Fruit fly (Drosophila melanogaster) whole organism, embryonic: ENCODE data around the gene zf30C.
A peak's percentile ranks its signal among the peaks of the same experiment; 100 is the strongest.

ENCODE experiments used
- Ada2b ChIP-seq: fragments of 200-800 bp; sonication (Bioruptor generic); IDR thresholded peaks from 2 replicates; pipeline ENCODE4 v1.3.6; 2022; ENCODE audit warnings: missing biosample characterization, missing genetic modification characterization
- Awh ChIP-seq: fragments of 200-800 bp; sonication (Bioruptor generic); IDR thresholded peaks from 2 replicates; pipeline ENCODE4, ENCODE4 v1.3.6; 2022; ENCODE audit warnings: missing biosample characterization, missing genetic modification characterization
- Bdp1 ChIP-seq: fragments of 200-800 bp; sonication (Bioruptor generic); optimal IDR thresholded peaks from 3 replicates; lab custom pipeline; 2016; ENCODE audit warnings: missing biosample characterization, missing genetic modification characterization
- CG1024 ChIP-seq: fragments of 200-800 bp; sonication (Bioruptor generic); IDR thresholded peaks from 2 replicates; pipeline ENCODE4 v1.3.6; 2022; ENCODE audit warnings: missing biosample characterization, missing genetic modification characterization
- CG10274 ChIP-seq: fragments of 200-800 bp; sonication (Bioruptor generic); optimal IDR thresholded peaks from 3 replicates; lab custom pipeline; 2017; ENCODE audit warnings: missing biosample characterization, mild to moderate bottlenecking, missing genetic modification characterization
- CG10654 ChIP-seq: fragments of 200-800 bp; sonication (Bioruptor generic); optimal IDR thresholded peaks from 2 replicates; lab custom pipeline; 2016; ENCODE audit warnings: missing biosample characterization, missing genetic modification characterization
- CG12219 ChIP-seq: fragments of 200-800 bp; sonication (Bioruptor generic); optimal IDR thresholded peaks from 3 replicates; lab custom pipeline; 2018; ENCODE audit warnings: missing biosample characterization, mild to moderate bottlenecking, missing genetic modification characterization
- CG15011 ChIP-seq: fragments of 200-800 bp; sonication (Bioruptor generic); optimal IDR thresholded peaks from 3 replicates; lab custom pipeline; 2018; ENCODE audit warnings: missing biosample characterization, mild to moderate bottlenecking, missing genetic modification characterization
- CG15696 ChIP-seq: fragments of 200-800 bp; sonication (Bioruptor generic); optimal IDR thresholded peaks from 2 replicates; lab custom pipeline; 2019; ENCODE audit warnings: missing biosample characterization, mild to moderate bottlenecking, missing genetic modification characterization, moderate library complexity
- CG17359 ChIP-seq: fragments of 200-800 bp; sonication (Bioruptor generic); optimal IDR thresholded peaks from 3 replicates; lab custom pipeline; 2018; ENCODE audit warnings: missing biosample characterization, mild to moderate bottlenecking, missing genetic modification characterization, moderate library complexity
- CG17568 ChIP-seq: fragments of 200-800 bp; sonication (Bioruptor generic); optimal IDR thresholded peaks from 2 replicates; lab custom pipeline; 2018; ENCODE audit warnings: missing biosample characterization, mild to moderate bottlenecking, missing genetic modification characterization, moderate library complexity
- CG18262 ChIP-seq: fragments of 200-800 bp; optimal IDR thresholded peaks from 3 replicates; lab custom pipeline; 2019; ENCODE audit warnings: missing biosample characterization, mild to moderate bottlenecking, missing genetic modification characterization, moderate library complexity
- CG32772 ChIP-seq: fragments of 200-800 bp; sonication (Bioruptor generic); IDR thresholded peaks from 2 replicates; pipeline ENCODE4 v1.3.6; 2022; ENCODE audit warnings: missing biosample characterization, missing genetic modification characterization
- CG33213 ChIP-seq: fragments of 200-800 bp; sonication (Bioruptor generic); optimal IDR thresholded peaks from 3 replicates; lab custom pipeline; 2016; ENCODE audit warnings: missing biosample characterization, missing genetic modification characterization
- CG34422 ChIP-seq: fragments of 200-800 bp; sonication (Bioruptor generic); IDR thresholded peaks from 3 replicates; pipeline ENCODE4 v1.3.6; 2022; ENCODE audit warnings: missing biosample characterization, missing genetic modification characterization
- CG6272 ChIP-seq: fragments of 200-800 bp; sonication (Bioruptor generic); IDR thresholded peaks from 2 replicates; pipeline ENCODE4 v1.3.6; 2022; ENCODE audit warnings: missing biosample characterization, missing genetic modification characterization
- CG6854 ChIP-seq: fragments of 200-800 bp; sonication (Bioruptor generic); optimal IDR thresholded peaks from 3 replicates; lab custom pipeline; 2017; ENCODE audit warnings: missing biosample characterization, mild to moderate bottlenecking, missing genetic modification characterization
- CG9797 ChIP-seq: fragments of 200-800 bp; sonication (Bioruptor generic); optimal IDR thresholded peaks from 3 replicates; lab custom pipeline; 2018; ENCODE audit warnings: missing biosample characterization, mild to moderate bottlenecking, missing genetic modification characterization
- Dip3 ChIP-seq: fragments of 200-800 bp; sonication (Bioruptor generic); optimal IDR thresholded peaks from 3 replicates; lab custom pipeline; 2016; ENCODE audit warnings: missing biosample characterization, missing genetic modification characterization
- Eip74EF ChIP-seq, 2 experiments: fragments of 200-800 bp in 1 of 2; fragments of >200 bp in 1 of 2; sonication (Bioruptor generic) in 1 of 2; optimal IDR thresholded peaks; 2 replicates each; lab custom pipeline; 2017 to 2019; ENCODE audit warnings: missing biosample characterization in 2 of 2, missing genetic modification characterization in 2 of 2, mild to moderate bottlenecking in 1 of 2, moderate library complexity in 1 of 2
- Gsc ChIP-seq: fragments of 200-800 bp; sonication (Bioruptor generic); IDR thresholded peaks from 2 replicates; pipeline ENCODE4 v1.3.6; 2022; ENCODE audit warnings: missing biosample characterization, missing genetic modification characterization
- Gug ChIP-seq: fragments of 200-800 bp; sonication (Bioruptor generic); IDR thresholded peaks from 4 replicates; pipeline ENCODE4 v1.3.6; 2022; ENCODE audit warnings: missing biosample characterization, missing genetic modification characterization
- Hey ChIP-seq: fragments of 200-800 bp; sonication (Bioruptor generic); optimal IDR thresholded peaks from 3 replicates; lab custom pipeline; 2018; ENCODE audit warnings: missing biosample characterization, mild to moderate bottlenecking, missing genetic modification characterization
- HmgD ChIP-seq: fragments of 200-800 bp; sonication (Bioruptor generic); optimal IDR thresholded peaks from 3 replicates; lab custom pipeline; 2016; ENCODE audit warnings: missing biosample characterization, missing genetic modification characterization
- Hmx ChIP-seq: fragments of 200-800 bp; sonication (Bioruptor generic); optimal IDR thresholded peaks from 2 replicates; lab custom pipeline; 2016; ENCODE audit warnings: missing biosample characterization, missing genetic modification characterization
- Hr3 ChIP-seq: fragments of 200-800 bp; sonication (Bioruptor generic); optimal IDR thresholded peaks from 3 replicates; lab custom pipeline; 2016; ENCODE audit warnings: missing biosample characterization, missing genetic modification characterization
- Hr78 ChIP-seq, 2 experiments: fragments of 200-800 bp in 1 of 2; fragments of >200 bp in 1 of 2; sonication (Bioruptor generic) in 1 of 2; optimal IDR thresholded peaks; 2 replicates each; lab custom pipeline; 2017 to 2019; ENCODE audit warnings: missing biosample characterization in 2 of 2, missing genetic modification characterization in 2 of 2, mild to moderate bottlenecking in 1 of 2, moderate library complexity in 1 of 2
- Nf-YC ChIP-seq: fragments of 200-800 bp; optimal IDR thresholded peaks from 3 replicates; lab custom pipeline; 2019; ENCODE audit warnings: missing biosample characterization, mild to moderate bottlenecking, missing genetic modification characterization, moderate library complexity
- Sox102F ChIP-seq: fragments of 200-800 bp; sonication (Bioruptor generic); optimal IDR thresholded peaks from 2 replicates; lab custom pipeline; 2018; ENCODE audit warnings: missing biosample characterization, mild to moderate bottlenecking, missing genetic modification characterization, moderate library complexity
- Sry-δ ChIP-seq: fragments of 200-800 bp; sonication (Bioruptor generic); optimal IDR thresholded peaks from 2 replicates; lab custom pipeline; 2016; ENCODE audit warnings: missing biosample characterization, missing genetic modification characterization
- Tbp ChIP-seq: fragments of >200 bp; optimal IDR thresholded peaks from 2 replicates; lab custom pipeline; 2018; ENCODE audit warnings: missing biosample characterization, missing genetic modification characterization
- ab ChIP-seq: fragments of 200-800 bp; sonication (Bioruptor generic); optimal IDR thresholded peaks from 2 replicates; lab custom pipeline; 2016; ENCODE audit warnings: missing biosample characterization, missing genetic modification characterization
- bsh ChIP-seq, 2 experiments: fragments of 200-800 bp; sonication (Bioruptor generic); optimal IDR thresholded peaks; 2 replicates each; lab custom pipeline; 2017 to 2018; ENCODE audit warnings: mild to moderate bottlenecking in 2 of 2, missing biosample characterization in 2 of 2, missing genetic modification characterization in 2 of 2, moderate library complexity in 1 of 2
- caup ChIP-seq: fragments of 200-800 bp; sonication (Bioruptor generic); optimal IDR thresholded peaks from 3 replicates; lab custom pipeline; 2017; ENCODE audit warnings: missing biosample characterization, mild to moderate bottlenecking, missing genetic modification characterization, moderate library complexity; ENCODE audit not compliant: severe bottlenecking
- chinmo ChIP-seq: fragments of 200-800 bp; sonication (Bioruptor generic); IDR thresholded peaks from 4 replicates; pipeline ENCODE4 v1.3.6; 2022; ENCODE audit warnings: missing biosample characterization, missing genetic modification characterization; ENCODE audit not compliant: partially characterized antibody
- dysf ChIP-seq: fragments of 200-800 bp; sonication (Bioruptor generic); IDR thresholded peaks from 3 replicates; pipeline ENCODE4 v1.3.6; 2022; ENCODE audit warnings: missing biosample characterization, missing genetic modification characterization
- esg ChIP-seq: fragments of 200-800 bp; sonication (Bioruptor generic); conservative IDR thresholded peaks from 2 replicates; pipeline ENCODE4 v1.3.6; 2022; ENCODE audit warnings: missing biosample characterization, missing genetic modification characterization
- gem ChIP-seq: fragments of 200-800 bp; sonication (Bioruptor generic); optimal IDR thresholded peaks from 2 replicates; lab custom pipeline; 2019; ENCODE audit warnings: missing biosample characterization, mild to moderate bottlenecking, missing genetic modification characterization, moderate library complexity
- gfzf ChIP-seq: fragments of 200-800 bp; sonication (Bioruptor generic); optimal IDR thresholded peaks from 2 replicates; lab custom pipeline; 2016; ENCODE audit warnings: missing biosample characterization, mild to moderate bottlenecking, missing genetic modification characterization, moderate library complexity
- grau ChIP-seq: fragments of 200-800 bp; optimal IDR thresholded peaks from 3 replicates; lab custom pipeline; 2019; ENCODE audit warnings: missing biosample characterization, mild to moderate bottlenecking, missing genetic modification characterization, moderate library complexity
- gsb-n ChIP-seq: fragments of 200-800 bp; sonication (Bioruptor generic); optimal IDR thresholded peaks from 3 replicates; lab custom pipeline; 2018; ENCODE audit warnings: missing biosample characterization, mild to moderate bottlenecking, missing genetic modification characterization
- lov ChIP-seq, 2 experiments: fragments of 200-800 bp in 1 of 2; fragments of >200 bp in 1 of 2; sonication (Bioruptor generic) in 1 of 2; IDR thresholded peaks in 1 of 2; optimal IDR thresholded peaks in 1 of 2; 2 replicates in 1 of 2; 3 replicates in 1 of 2; pipeline versions ENCODE4 v1.3.6 to Lab custom; 2017 to 2022; ENCODE audit warnings: missing biosample characterization in 1 of 2, missing genetic modification characterization in 1 of 2
- org-1 ChIP-seq: fragments of 200-800 bp; sonication (Bioruptor generic); optimal IDR thresholded peaks from 2 replicates; lab custom pipeline; 2017; ENCODE audit warnings: missing biosample characterization, missing genetic modification characterization
- sim ChIP-seq: fragments of 200-800 bp; sonication (Bioruptor generic); IDR thresholded peaks from 2 replicates; pipeline ENCODE4 v1.3.6; 2022; ENCODE audit warnings: missing biosample characterization, missing genetic modification characterization
- ssp ChIP-seq: fragments of 200-800 bp; sonication (Bioruptor generic); IDR thresholded peaks from 2 replicates; pipeline ENCODE4 v1.3.6; 2022; ENCODE audit warnings: missing biosample characterization, missing genetic modification characterization
- tx ChIP-seq: fragments of 200-800 bp; sonication (Bioruptor generic); optimal IDR thresholded peaks from 2 replicates; lab custom pipeline; 2016; ENCODE audit warnings: missing biosample characterization, missing genetic modification characterization
- unc-4 ChIP-seq: fragments of 200-800 bp; sonication (Bioruptor generic); IDR thresholded peaks from 2 replicates; pipeline ENCODE4 v1.3.6; 2022; ENCODE audit warnings: missing biosample characterization, missing genetic modification characterization; ENCODE audit not compliant: partially characterized antibody
- wek ChIP-seq: fragments of 200-800 bp; sonication (Bioruptor generic); optimal IDR thresholded peaks from 3 replicates; lab custom pipeline; 2018; ENCODE audit warnings: missing biosample characterization, mild to moderate bottlenecking, missing genetic modification characterization, moderate library complexity
- zf30C ChIP-seq: fragments of 200-800 bp; sonication (Bioruptor generic); optimal IDR thresholded peaks from 3 replicates; lab custom pipeline; 2018; ENCODE audit warnings: missing biosample characterization, mild to moderate bottlenecking, missing genetic modification characterization

zf30C gene

DNA sequence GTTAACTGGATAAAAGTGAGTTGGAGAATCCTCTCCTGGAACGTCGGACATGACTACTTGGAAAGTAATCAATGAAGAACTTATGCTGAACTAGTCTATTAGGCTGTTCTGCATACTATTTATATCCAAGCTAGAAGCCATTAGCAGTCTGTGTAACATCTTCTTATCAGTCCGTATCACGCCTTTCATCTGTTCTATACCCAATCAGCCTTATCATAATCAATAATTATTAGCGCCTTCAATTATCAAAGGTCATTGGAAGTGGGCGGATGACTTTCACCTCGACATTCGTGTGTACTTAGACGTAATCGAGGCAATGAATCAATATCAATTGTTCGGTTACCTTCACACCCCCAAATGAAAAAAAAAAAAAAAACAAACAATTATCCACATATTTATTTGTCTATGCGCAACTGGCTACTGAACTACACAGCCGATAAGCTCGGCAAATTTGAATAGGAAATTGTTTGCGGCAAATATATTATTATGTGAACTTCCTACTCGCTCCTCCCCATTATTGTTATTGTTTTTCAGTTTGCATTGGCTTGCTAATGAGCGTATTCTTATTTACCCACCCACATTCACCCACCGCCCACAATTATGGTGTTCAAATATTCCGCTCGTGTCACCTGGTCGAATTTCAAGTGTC is 17.0 kb downstream of the zf30C start, which contains the start of the genes ppk11 and ppk16 (continued):
- TF ChIP-seq CG12219, result no peak
- TF ChIP-seq unc-4, result no peak
- TF ChIP-seq zf30C (GFP tag; lab: Kevin White, UChicago), result no peak
- TF ChIP-seq Dip3 (GFP tag; lab: Kevin White, UChicago), result no peak
- TF ChIP-seq dysf (GFP tag; lab: Robert Waterston, UW), result no peak; the same call in 2 of the 3 replicates
- TF ChIP-seq CG6854 (GFP tag; lab: Kevin White, UChicago), result no peak
- TF ChIP-seq HmgD (GFP tag; lab: Kevin White, UChicago), result no peak
- TF ChIP-seq CG9797 (GFP tag; lab: Kevin White, UChicago), result no peak
- TF ChIP-seq ssp (GFP tag; lab: Robert Waterston, UW), result no peak
- TF ChIP-seq CG15011 (GFP tag; lab: Kevin White, UChicago), result peak; percentile 23
- no peak for TF ChIP-seq tx (GFP tag; lab: Kevin White, UChicago)
- TF ChIP-seq bsh (GFP tag; optimal IDR thresholded peaks at IDR 0.05; lab: Kevin White, UChicago), result peak in 1 of 2 experiments; percentile 52
- TF ChIP-seq gsb-n (tag; lab: Kevin White, UChicago), result no peak
- TF ChIP-seq gfzf (GFP tag; lab: Kevin White, UChicago), result no peak
- TF ChIP-seq Ada2b (GFP tag; lab: Robert Waterston, UW), result no peak
- no peak for TF ChIP-seq Gsc (GFP tag; lab: Robert Waterston, UW)
- no peak for TF ChIP-seq CG17568 (GFP tag; lab: Kevin White, UChicago)
- TF ChIP-seq Hr78 (GFP tag; optimal IDR thresholded peaks at IDR 0.05; lab: Kevin White, UChicago), result no peak
- no peak for TF ChIP-seq ab (GFP tag; lab: Kevin White, UChicago)
- peak; percentile 35 for TF ChIP-seq caup (GFP tag; lab: Kevin White, UChicago)
- peak; percentile 3 for TF ChIP-seq Sry-δ
- TF ChIP-seq sim (GFP tag; lab: Robert Waterston, UW), result no peak
- TF ChIP-seq CG32772 (GFP tag; lab: Robert Waterston, UW), result no peak
- no peak for TF ChIP-seq CG18262 (tag; lab: Kevin White, UChicago)
- TF ChIP-seq CG10654 (GFP tag; lab: Kevin White, UChicago), result peak; percentile 12
- TF ChIP-seq CG34422 (GFP tag; lab: Robert Waterston, UW), result no peak
- TF ChIP-seq lov (optimal IDR thresholded peaks at IDR 0.05; lab: Kevin White, UChicago), result no peak
- no peak for TF ChIP-seq lov (GFP tag; IDR thresholded peaks at IDR 0.05; lab: Robert Waterston, UW)
- TF ChIP-seq Gug, result no peak
- peak; percentile 21 for TF ChIP-seq CG33213 (GFP tag; lab: Kevin White, UChicago)
- TF ChIP-seq wek, result no peak
- no peak for TF ChIP-seq Hmx (GFP tag; lab: Kevin White, UChicago)
- TF ChIP-seq Bdp1 (GFP tag; lab: Kevin White, UChicago), result no peak
- no peak for TF ChIP-seq CG17359 (tag; lab: Kevin White, UChicago)
- no peak for TF ChIP-seq Hey
- peak; percentile 23 for TF ChIP-seq org-1
- no peak for TF ChIP-seq chinmo (GFP tag; lab: Robert Waterston, UW)
- no peak for TF ChIP-seq CG1024 (GFP tag; lab: Robert Waterston, UW)
- TF ChIP-seq gem (tag; lab: Kevin White, UChicago), result no peak
- TF ChIP-seq Eip74EF (GFP tag; optimal IDR thresholded peaks at IDR 0.05; lab: Kevin White, UChicago), result peak in 1 of 2 experiments; percentile 42
- TF ChIP-seq Awh (GFP tag; lab: Robert Waterston, UW), result no peak
- no peak for TF ChIP-seq esg (GFP tag; lab: Robert Waterston, UW)
- no peak for TF ChIP-seq Nf-YC
- no peak for TF ChIP-seq grau
- TF ChIP-seq Hr3, result no peak
- TF ChIP-seq Sox102F, result no peak
- TF ChIP-seq CG6272, result no peak
- TF ChIP-seq CG10274 (GFP tag; lab: Kevin White, UChicago), result no peak
- no peak for TF ChIP-seq Tbp (GFP tag; lab: Kevin White, UChicago)
- no peak for TF ChIP-seq CG15696 (tag; lab: Kevin White, UChicago)
